Fruit fly (Drosophila melanogaster) whole organism, embryonic: Measurements from ENCODE around the gene RhoGAP100F.

Source experiments
- CG10431 ChIP-seq: fragments of 200-800 bp; sonication (Bioruptor generic); optimal IDR thresholded peaks from 3 replicates; lab custom pipeline; 2018; ENCODE audit warnings: missing biosample characterization, mild to moderate bottlenecking, missing genetic modification characterization
- CG10462 ChIP-seq: fragments of 200-800 bp; sonication (Bioruptor generic); optimal IDR thresholded peaks from 2 replicates; lab custom pipeline; 2016; ENCODE audit warnings: missing biosample characterization, missing genetic modification characterization
- CG10543 ChIP-seq: fragments of 200-800 bp; sonication (Bioruptor generic); optimal IDR thresholded peaks from 3 replicates; lab custom pipeline; 2017; ENCODE audit warnings: missing biosample characterization, mild to moderate bottlenecking, missing genetic modification characterization, moderate library complexity
- CG13775 ChIP-seq: fragments of 200-800 bp; sonication (Bioruptor generic); optimal IDR thresholded peaks from 3 replicates; lab custom pipeline; 2017; ENCODE audit warnings: missing biosample characterization, mild to moderate bottlenecking, missing genetic modification characterization
- CG13894 ChIP-seq: fragments of 200-800 bp; sonication (Bioruptor generic); optimal IDR thresholded peaks from 3 replicates; lab custom pipeline; 2018; ENCODE audit warnings: missing biosample characterization, mild to moderate bottlenecking, missing genetic modification characterization, moderate library complexity
- CG16813 ChIP-seq: fragments of 200-800 bp; sonication (Bioruptor generic); IDR thresholded peaks from 3 replicates; pipeline ENCODE4 v1.3.6; 2022; ENCODE audit warnings: missing biosample characterization, missing genetic modification characterization; ENCODE audit not compliant: partially characterized antibody
- CG17612 ChIP-seq: fragments of 200-800 bp; sonication (Bioruptor generic); IDR thresholded peaks from 2 replicates; pipeline ENCODE4 v1.3.6; 2022; ENCODE audit warnings: missing biosample characterization, missing genetic modification characterization
- CG18599 ChIP-seq: fragments of 200-800 bp; sonication (Bioruptor generic); optimal IDR thresholded peaks from 3 replicates; lab custom pipeline; 2017; ENCODE audit warnings: missing biosample characterization, missing genetic modification characterization, mild to moderate bottlenecking, moderate library complexity, missing genetic modification reagents
- CG18764 ChIP-seq: fragments of 200-800 bp; sonication (Bioruptor generic); optimal IDR thresholded peaks from 3 replicates; lab custom pipeline; 2016; ENCODE audit warnings: missing biosample characterization, missing genetic modification characterization
- CG2199 ChIP-seq: fragments of 200-800 bp; sonication (Bioruptor generic); IDR thresholded peaks from 3 replicates; pipeline ENCODE4 v1.3.6; 2022; ENCODE audit warnings: missing biosample characterization, missing genetic modification characterization
- CG2712 ChIP-seq: fragments of 200-800 bp; optimal IDR thresholded peaks from 3 replicates; lab custom pipeline; 2019; ENCODE audit warnings: missing biosample characterization, mild to moderate bottlenecking, missing genetic modification characterization, moderate library complexity
- CG30020 ChIP-seq: fragments of 200-800 bp; optimal IDR thresholded peaks from 2 replicates; lab custom pipeline; 2019; ENCODE audit warnings: missing biosample characterization, mild to moderate bottlenecking, missing genetic modification characterization, moderate library complexity
- CG3726 ChIP-seq: fragments of 200-800 bp; sonication (Bioruptor generic); IDR thresholded peaks from 3 replicates; pipeline ENCODE4, ENCODE4 v1.3.6; 2022; ENCODE audit warnings: missing biosample characterization, missing genetic modification characterization
- CG3847 ChIP-seq: fragments of 200-800 bp; sonication (Bioruptor generic); IDR thresholded peaks from 2 replicates; pipeline ENCODE4 v1.3.6; 2022; ENCODE audit warnings: missing biosample characterization, missing genetic modification characterization
- CG4424 ChIP-seq: fragments of 200-800 bp; sonication (Bioruptor generic); optimal IDR thresholded peaks from 3 replicates; lab custom pipeline; 2016; ENCODE audit warnings: missing biosample characterization, missing genetic modification characterization
- CG6791 ChIP-seq: fragments of 200-800 bp; sonication (Bioruptor generic); IDR thresholded peaks from 3 replicates; pipeline ENCODE4 v1.3.6; 2022; ENCODE audit warnings: missing biosample characterization, missing genetic modification characterization; ENCODE audit not compliant: partially characterized antibody
- CG8089 ChIP-seq: fragments of 200-800 bp; sonication (Bioruptor generic); optimal IDR thresholded peaks from 3 replicates; lab custom pipeline; 2016; ENCODE audit warnings: missing biosample characterization, missing genetic modification characterization
- Deaf1 ChIP-seq: fragments of 200-800 bp; optimal IDR thresholded peaks from 3 replicates; lab custom pipeline; 2019; ENCODE audit warnings: missing biosample characterization, mild to moderate bottlenecking, missing genetic modification characterization, moderate library complexity
- Dip3 ChIP-seq: fragments of 200-800 bp; sonication (Bioruptor generic); optimal IDR thresholded peaks from 3 replicates; lab custom pipeline; 2016; ENCODE audit warnings: missing biosample characterization, missing genetic modification characterization
- Kr ChIP-seq: fragments of 200-800 bp; sonication (Bioruptor generic); optimal IDR thresholded peaks from 2 replicates; lab custom pipeline; 2017; ENCODE audit warnings: missing biosample characterization, mild to moderate bottlenecking, missing genetic modification characterization
- Med ChIP-seq: fragments of 200-800 bp; sonication (Bioruptor generic); peaks from one replicate; lab custom pipeline; 2016; ENCODE audit warnings: missing biosample characterization, missing genetic modification characterization, mild to moderate bottlenecking, inconsistent platforms, moderate library complexity
- NK7.1 ChIP-seq: fragments of 200-800 bp; sonication (Bioruptor generic); optimal IDR thresholded peaks from 3 replicates; lab custom pipeline; 2016; ENCODE audit warnings: missing biosample characterization, missing genetic modification characterization
- Oaz ChIP-seq: fragments of 200-800 bp; sonication (Bioruptor generic); IDR thresholded peaks from 2 replicates; pipeline ENCODE4 v1.3.6; 2022; ENCODE audit warnings: missing biosample characterization, missing genetic modification characterization
- Oli ChIP-seq: fragments of 200-800 bp; sonication (Bioruptor generic); optimal IDR thresholded peaks from 2 replicates; lab custom pipeline; 2018; ENCODE audit warnings: missing biosample characterization, mild to moderate bottlenecking, missing genetic modification characterization, moderate library complexity
- Pdp1 ChIP-seq, 2 experiments: fragments of 200-800 bp; sonication (Bioruptor generic); optimal IDR thresholded peaks; 3 replicates each; lab custom pipeline; 2016; ENCODE audit warnings: missing biosample characterization in 2 of 2, missing genetic modification characterization in 2 of 2, mild to moderate bottlenecking in 1 of 2, moderate library complexity in 1 of 2
- ato ChIP-seq: fragments of 200-800 bp; sonication (Bioruptor generic); IDR thresholded peaks from 2 replicates; pipeline ENCODE4 v1.3.6; 2022; ENCODE audit warnings: missing biosample characterization, missing genetic modification characterization; ENCODE audit not compliant: partially characterized antibody
- bigmax ChIP-seq: fragments of 200-800 bp; sonication (Bioruptor generic); optimal IDR thresholded peaks from 2 replicates; lab custom pipeline; 2018; ENCODE audit warnings: missing biosample characterization, mild to moderate bottlenecking, missing genetic modification characterization
- cato ChIP-seq: fragments of 200-800 bp; sonication (Bioruptor generic); optimal IDR thresholded peaks from 2 replicates; lab custom pipeline; 2016; ENCODE audit warnings: missing biosample characterization, missing genetic modification characterization, borderline replicate concordance
- exex ChIP-seq: fragments of 200-800 bp; sonication (Bioruptor generic); optimal IDR thresholded peaks from 4 replicates; lab custom pipeline; 2018; ENCODE audit warnings: missing biosample characterization, mild to moderate bottlenecking, missing genetic modification characterization, moderate library complexity
- gcm2 ChIP-seq: fragments of 200-800 bp; sonication (Bioruptor generic); optimal IDR thresholded peaks from 2 replicates; lab custom pipeline; 2016; ENCODE audit warnings: missing biosample characterization, missing genetic modification characterization
- grn ChIP-seq: fragments of 200-800 bp; sonication (Bioruptor generic); optimal IDR thresholded peaks from 3 replicates; lab custom pipeline; 2017; ENCODE audit warnings: missing biosample characterization, missing genetic modification characterization
- gro ChIP-seq: fragments of 200-800 bp; sonication (Bioruptor generic); optimal IDR thresholded peaks from 2 replicates; lab custom pipeline; 2016; ENCODE audit warnings: missing biosample characterization, missing genetic modification characterization
- oc ChIP-seq: fragments of 200-800 bp; sonication (Bioruptor generic); optimal IDR thresholded peaks from 2 replicates; lab custom pipeline; 2018; ENCODE audit warnings: missing biosample characterization, mild to moderate bottlenecking, missing genetic modification characterization, moderate library complexity
- onecut ChIP-seq: fragments of 200-800 bp; sonication (Bioruptor generic); IDR thresholded peaks from 2 replicates; pipeline ENCODE4 v1.3.6; 2022; ENCODE audit warnings: missing biosample characterization, missing genetic modification characterization
- pho ChIP-seq: fragments of 200-800 bp; sonication (Bioruptor generic); optimal IDR thresholded peaks from 2 replicates; lab custom pipeline; 2016; ENCODE audit warnings: missing biosample characterization, missing genetic modification characterization
- pum ChIP-seq: fragments of 200-800 bp; sonication (Bioruptor generic); optimal IDR thresholded peaks from 2 replicates; lab custom pipeline; 2016; ENCODE audit warnings: missing biosample characterization, missing genetic modification characterization
- ranshi ChIP-seq: fragments of 200-800 bp; sonication (Bioruptor generic); IDR thresholded peaks from 2 replicates; pipeline ENCODE4 v1.3.6; 2022; ENCODE audit warnings: missing biosample characterization, missing genetic modification characterization
- row ChIP-seq: fragments of 200-800 bp; sonication (Bioruptor generic); IDR thresholded peaks from 3 replicates; pipeline ENCODE4 v1.3.6; 2022; ENCODE audit warnings: missing biosample characterization, missing genetic modification characterization
- sens ChIP-seq: fragments of 200-800 bp; sonication (Bioruptor generic); peaks from one replicate; lab custom pipeline; 2016; ENCODE audit warnings: missing biosample characterization, missing genetic modification characterization
- sens-2 ChIP-seq: fragments of 200-800 bp; sonication (Bioruptor generic); IDR thresholded peaks from 2 replicates; pipeline ENCODE4 v1.3.6; 2022; ENCODE audit warnings: missing biosample characterization, missing genetic modification characterization
- sr ChIP-seq: fragments of 200-800 bp; sonication (Bioruptor generic); IDR thresholded peaks from 3 replicates; pipeline ENCODE4 v1.3.6; 2022; ENCODE audit warnings: missing biosample characterization, missing genetic modification characterization
- stc ChIP-seq: fragments of 200-800 bp; sonication (Bioruptor generic); IDR thresholded peaks from 2 replicates; pipeline ENCODE4 v1.3.6; 2022; ENCODE audit warnings: missing biosample characterization, missing genetic modification characterization
- ttk ChIP-seq: fragments of 200-800 bp; sonication (Bioruptor generic); IDR thresholded peaks from 2 replicates; pipeline ENCODE4 v2.1.2; 2022; ENCODE audit warnings: missing biosample characterization, missing genetic modification characterization
- twi ChIP-seq: fragments of 200-800 bp; optimal IDR thresholded peaks from 2 replicates; lab custom pipeline; 2019; ENCODE audit warnings: missing biosample characterization, mild to moderate bottlenecking, missing genetic modification characterization, moderate library complexity
- vfl ChIP-seq: fragments of 200-800 bp; sonication (Bioruptor generic); optimal IDR thresholded peaks from 2 replicates; lab custom pipeline; 2016; ENCODE audit warnings: missing biosample characterization, missing genetic modification characterization
- yki ChIP-seq: fragments of >200 bp; optimal IDR thresholded peaks from 3 replicates; lab custom pipeline; 2018
- zfh1 ChIP-seq: fragments of 200-800 bp; sonication (Bioruptor generic); IDR thresholded peaks from 3 replicates; pipeline ENCODE4 v1.3.6; 2022; ENCODE audit warnings: missing biosample characterization, missing genetic modification characterization

RhoGAP100F gene

dm6 chr3R:31805228-31805738 is 7.1 kb upstream of the RhoGAP100F start, which contains the start of the genes CG42233 and CG1971 (continued):
- TF ChIP-seq Oli (tag; lab: Kevin White, UChicago): peak; percentile 27
- no peak for TF ChIP-seq CG10462 (GFP tag; lab: Kevin White, UChicago)
- no peak for TF ChIP-seq ttk (GFP tag; lab: Robert Waterston, UW)
- no peak for TF ChIP-seq cato (GFP tag; lab: Kevin White, UChicago)
- TF ChIP-seq bigmax (GFP tag; lab: Kevin White, UChicago): no peak
- no peak for TF ChIP-seq onecut (GFP tag; lab: Robert Waterston, UW)
- no peak for TF ChIP-seq CG8089 (GFP tag; lab: Kevin White, UChicago)
- TF ChIP-seq CG3847 (GFP tag; lab: Robert Waterston, UW): no peak
- TF ChIP-seq CG2712 (tag; lab: Kevin White, UChicago): no peak
- TF ChIP-seq pum (GFP tag; lab: Kevin White, UChicago): peak; percentile 31
- no peak for TF ChIP-seq CG3726 (GFP tag; lab: Robert Waterston, UW)
- peak; percentile 15 for TF ChIP-seq pho (GFP tag; lab: Kevin White, UChicago)
- no peak for TF ChIP-seq CG17612 (GFP tag; lab: Robert Waterston, UW)
- TF ChIP-seq ranshi (GFP tag; lab: Robert Waterston, UW): 0 out of 2 replicates have a peak, but pooled peaks have one; percentile 47

dm6 chr3R:31808571-31808970 is 3.8 kb upstream of the RhoGAP100F start:
- TF ChIP-seq twi (tag; lab: Kevin White, UChicago): peak; percentile 9
- TF ChIP-seq yki: no peak
- no peak for TF ChIP-seq oc
- 0 out of 3 replicates have a peak, but pooled peaks have one; percentile 9 for TF ChIP-seq CG2199 (GFP tag; lab: Robert Waterston, UW)
- TF ChIP-seq exex (tag; lab: Kevin White, UChicago): peak; percentile 2
- TF ChIP-seq CG4424 (GFP tag; lab: Kevin White, UChicago): no peak

DNA sequence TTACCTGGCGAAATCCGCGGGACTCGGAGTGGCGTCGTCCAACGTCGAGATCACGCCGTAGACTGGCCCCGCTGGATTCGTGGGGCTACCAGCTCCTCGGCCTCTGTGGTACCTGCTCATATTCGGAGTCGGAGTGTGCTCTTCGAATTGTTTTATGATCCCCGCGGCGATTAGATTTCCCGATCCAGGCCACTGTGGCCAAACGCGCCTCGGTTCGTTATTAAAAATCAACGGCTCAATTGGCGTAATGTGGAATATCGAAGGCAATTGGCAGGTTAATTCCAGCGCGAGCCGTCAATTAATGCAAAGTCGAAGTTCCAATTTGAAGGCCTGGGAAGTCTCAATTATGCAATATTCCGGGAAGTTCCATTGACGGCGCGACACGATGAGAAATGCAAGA is 2.8 kb upstream of the RhoGAP100F start:
- TF ChIP-seq CG10543 (GFP tag; lab: Kevin White, UChicago) (peak; percentile 5), sr (GFP tag; lab: Robert Waterston, UW) (0 out of 3 replicates have a peak, but pooled peaks have one; percentile 26), gro (no peak), Dip3 (GFP tag; lab: Kevin White, UChicago) (no peak), Med (GFP tag; lab: Kevin White, UChicago) (peak; percentile 18), CG13894 (tag; lab: Kevin White, UChicago) (peak; percentile 24), CG16813 (0 out of 3 replicates have a peak, but pooled peaks have one; percentile 38), sens (peak; percentile 75), Pdp1 (GFP tag; optimal IDR thresholded peaks at IDR 0.05; lab: Kevin White, UChicago) (peak in 1 of 2 experiments; percentile 88), Deaf1 (tag; lab: Kevin White, UChicago) (peak; percentile 25), zfh1 (GFP tag; lab: Robert Waterston, UW) (no peak), grn (peak; percentile 28)

DNA sequence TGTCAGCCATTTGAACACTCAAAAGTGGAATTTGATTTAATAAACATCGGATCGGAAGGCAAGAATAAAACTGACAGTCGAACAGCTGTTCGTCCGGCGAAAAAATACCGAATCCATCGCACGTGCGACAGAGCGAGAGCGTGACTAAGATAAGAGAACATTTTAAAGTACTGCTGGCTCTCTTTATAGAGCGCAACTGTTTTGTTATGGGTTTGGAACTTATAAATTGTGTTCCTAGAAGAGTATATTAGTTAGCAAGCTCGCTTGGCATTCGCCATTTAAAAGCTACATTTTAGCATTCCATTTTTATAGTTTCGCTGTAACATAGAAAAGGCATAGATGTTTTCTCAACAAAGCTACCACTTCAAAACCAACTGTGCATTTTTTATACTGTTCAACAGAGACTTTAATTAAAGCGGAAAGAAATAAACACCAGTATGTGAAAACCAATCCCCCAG is 2.3 kb upstream of the RhoGAP100F start, which contains the start of gene Rift:
Gene Rift (minus strand): TSS at position 114 of the 458 bp plus-strand sequence.
- TF ChIP-seq exex (tag; lab: Kevin White, UChicago): no peak
- no peak for TF ChIP-seq sens-2 (GFP tag; lab: Robert Waterston, UW)
- no peak for TF ChIP-seq CG18764 (GFP tag; lab: Kevin White, UChicago)
- TF ChIP-seq CG8089 (GFP tag; lab: Kevin White, UChicago): no peak
- TF ChIP-seq NK7.1 (GFP tag; lab: Kevin White, UChicago): no peak
- TF ChIP-seq ttk (GFP tag; lab: Robert Waterston, UW): no peak
- TF ChIP-seq CG13775 (GFP tag; lab: Kevin White, UChicago): no peak
- TF ChIP-seq CG30020: no peak
- no peak for TF ChIP-seq ato (GFP tag; lab: Robert Waterston, UW)
- no peak for TF ChIP-seq vfl (GFP tag; lab: Kevin White, UChicago)
- TF ChIP-seq gcm2: no peak
- peak; percentile 83 for TF ChIP-seq row (GFP tag; lab: Robert Waterston, UW)
- TF ChIP-seq CG6791 (GFP tag; lab: Robert Waterston, UW): no peak
- TF ChIP-seq Kr (GFP tag; lab: Kevin White, UChicago): no peak
- peak; percentile 20 for TF ChIP-seq CG10431 (GFP tag; lab: Kevin White, UChicago)
- 0 out of 2 replicates have a peak, but pooled peaks have one; percentile 40 for TF ChIP-seq stc (GFP tag; lab: Robert Waterston, UW)
- 0 out of 2 replicates have a peak, but pooled peaks have one; percentile 20 for TF ChIP-seq Oaz
- peak; percentile 55 for TF ChIP-seq CG18599 (GFP tag; lab: Kevin White, UChicago)
